Fruit fly (Drosophila melanogaster) whole organism, embryonic: ENCODE measurements around the gene Hat1.
A peak's percentile ranks its signal among the peaks of the same experiment; 100 is the strongest.

Source experiments
- Abd-B ChIP-seq: fragments of 200-800 bp; sonication (Bioruptor generic); optimal IDR thresholded peaks from 2 replicates; lab custom pipeline; 2018; ENCODE audit warnings: missing biosample characterization, mild to moderate bottlenecking, missing genetic modification characterization, moderate library complexity
- Bteb2 ChIP-seq: fragments of 200-800 bp; sonication (Bioruptor generic); optimal IDR thresholded peaks from 2 replicates; lab custom pipeline; 2016; ENCODE audit warnings: missing biosample characterization, missing genetic modification characterization
- CG10321 ChIP-seq: fragments of 200-800 bp; sonication (Bioruptor generic); IDR thresholded peaks from 2 replicates; pipeline ENCODE4 v1.3.6; 2022; ENCODE audit warnings: missing biosample characterization, missing genetic modification characterization
- CG12744 ChIP-seq: fragments of 200-800 bp; sonication (Bioruptor generic); optimal IDR thresholded peaks from 2 replicates; lab custom pipeline; 2016; ENCODE audit warnings: missing biosample characterization, missing genetic modification characterization
- CG13296 ChIP-seq: fragments of 200-800 bp; sonication (Bioruptor generic); optimal IDR thresholded peaks from 3 replicates; lab custom pipeline; 2018; ENCODE audit warnings: missing biosample characterization, mild to moderate bottlenecking, missing genetic modification characterization
- CG1603 ChIP-seq: fragments of 200-800 bp; sonication (Bioruptor generic); optimal IDR thresholded peaks from 2 replicates; lab custom pipeline; 2019; ENCODE audit warnings: missing biosample characterization, mild to moderate bottlenecking, missing genetic modification characterization, moderate library complexity
- CG17186 ChIP-seq: fragments of 200-800 bp; sonication (Bioruptor generic); optimal IDR thresholded peaks from 3 replicates; lab custom pipeline; 2017; ENCODE audit warnings: missing biosample characterization, missing genetic modification reagents, missing genetic modification characterization
- CG17385 ChIP-seq: fragments of 200-800 bp; sonication (Bioruptor generic); optimal IDR thresholded peaks from 3 replicates; lab custom pipeline; 2018; ENCODE audit warnings: missing biosample characterization, mild to moderate bottlenecking, missing genetic modification characterization
- CG17829 ChIP-seq: fragments of 200-800 bp; optimal IDR thresholded peaks from 2 replicates; lab custom pipeline; 2019; ENCODE audit warnings: missing biosample characterization, mild to moderate bottlenecking, missing genetic modification characterization, moderate library complexity
- CG2120 ChIP-seq: fragments of 200-800 bp; sonication (Bioruptor generic); optimal IDR thresholded peaks from 3 replicates; lab custom pipeline; 2016; ENCODE audit warnings: missing biosample characterization, missing genetic modification characterization
- CG2129 ChIP-seq: fragments of 200-800 bp; sonication (Bioruptor generic); IDR thresholded peaks from 2 replicates; pipeline ENCODE4 v1.3.6; 2022; ENCODE audit warnings: missing biosample characterization, missing genetic modification characterization; ENCODE audit not compliant: partially characterized antibody
- CG2889 ChIP-seq: fragments of 200-800 bp; sonication (Bioruptor generic); IDR thresholded peaks from 3 replicates; pipeline ENCODE4 v1.3.6; 2022; ENCODE audit warnings: missing biosample characterization, missing genetic modification characterization
- CG30431 ChIP-seq: fragments of 200-800 bp; sonication (Bioruptor generic); optimal IDR thresholded peaks from 2 replicates; lab custom pipeline; 2017; ENCODE audit warnings: missing biosample characterization, missing genetic modification characterization
- CG4617 ChIP-seq: fragments of 200-800 bp; sonication (Bioruptor generic); optimal IDR thresholded peaks from 3 replicates; lab custom pipeline; 2016; ENCODE audit warnings: missing biosample characterization, missing genetic modification characterization, borderline replicate concordance
- CG4820 ChIP-seq: fragments of 200-800 bp; sonication (Bioruptor generic); optimal IDR thresholded peaks from 3 replicates; lab custom pipeline; 2016; ENCODE audit warnings: missing biosample characterization, missing genetic modification characterization
- CG4854 ChIP-seq: fragments of 200-800 bp; sonication (Bioruptor generic); optimal IDR thresholded peaks from 2 replicates; lab custom pipeline; 2016; ENCODE audit warnings: missing biosample characterization, missing genetic modification characterization, inconsistent platforms
- CG5180 ChIP-seq: fragments of 200-800 bp; sonication (Bioruptor generic); optimal IDR thresholded peaks from 3 replicates; lab custom pipeline; 2017; ENCODE audit warnings: missing biosample characterization, missing genetic modification characterization, mild to moderate bottlenecking, moderate library complexity, missing genetic modification reagents
- CG7372 ChIP-seq: fragments of 200-800 bp; sonication (Bioruptor generic); IDR thresholded peaks from 2 replicates; pipeline ENCODE4 v1.3.6; 2022; ENCODE audit warnings: missing biosample characterization, missing genetic modification characterization
- CG8924 ChIP-seq: fragments of 200-800 bp; optimal IDR thresholded peaks from 3 replicates; lab custom pipeline; 2019; ENCODE audit warnings: missing biosample characterization, mild to moderate bottlenecking, missing genetic modification characterization, moderate library complexity
- CG9437 ChIP-seq: fragments of 200-800 bp; sonication (Bioruptor generic); optimal IDR thresholded peaks from 2 replicates; lab custom pipeline; 2018; ENCODE audit warnings: missing biosample characterization, mild to moderate bottlenecking, missing genetic modification characterization
- CG9797 ChIP-seq: fragments of 200-800 bp; sonication (Bioruptor generic); optimal IDR thresholded peaks from 3 replicates; lab custom pipeline; 2018; ENCODE audit warnings: missing biosample characterization, mild to moderate bottlenecking, missing genetic modification characterization
- D ChIP-seq, 2 experiments: fragments of 200-800 bp in 1 of 2; fragments of >200 bp in 1 of 2; sonication (Bioruptor generic) in 1 of 2; optimal IDR thresholded peaks; 2 replicates in 1 of 2; 3 replicates in 1 of 2; lab custom pipeline; 2017; ENCODE audit warnings: mild to moderate bottlenecking in 1 of 2, missing biosample characterization in 1 of 2, missing genetic modification characterization in 1 of 2, missing genetic modification reagents in 1 of 2
- Doc2 ChIP-seq: fragments of 200-800 bp; sonication (Bioruptor generic); IDR thresholded peaks from 2 replicates; pipeline ENCODE4 v1.3.6; 2022; ENCODE audit warnings: missing biosample characterization, missing genetic modification characterization
- HHEX ChIP-seq: fragments of 200-800 bp; sonication (Bioruptor generic); optimal IDR thresholded peaks from 3 replicates; lab custom pipeline; 2017; ENCODE audit warnings: missing biosample characterization, mild to moderate bottlenecking, missing genetic modification characterization, missing genetic modification reagents
- HLH3B ChIP-seq: fragments of 200-800 bp; sonication (Bioruptor generic); IDR thresholded peaks from 2 replicates; pipeline ENCODE4 v1.3.6; 2022; ENCODE audit warnings: missing biosample characterization, missing genetic modification characterization
- Mrtf ChIP-seq: fragments of 200-800 bp; sonication (Bioruptor generic); IDR thresholded peaks from 3 replicates; pipeline ENCODE4 v1.3.6; 2022; ENCODE audit warnings: missing biosample characterization, missing genetic modification characterization
- Oli ChIP-seq: fragments of 200-800 bp; sonication (Bioruptor generic); optimal IDR thresholded peaks from 2 replicates; lab custom pipeline; 2018; ENCODE audit warnings: missing biosample characterization, mild to moderate bottlenecking, missing genetic modification characterization, moderate library complexity
- amos ChIP-seq: fragments of 200-800 bp; sonication (Bioruptor generic); IDR thresholded peaks from 2 replicates; pipeline ENCODE4 v1.3.6; 2022; ENCODE audit warnings: missing biosample characterization, missing genetic modification characterization; ENCODE audit not compliant: partially characterized antibody
- ara ChIP-seq: fragments of 200-800 bp; sonication (Bioruptor generic); IDR thresholded peaks from 2 replicates; pipeline ENCODE4 v1.3.6; 2022; ENCODE audit warnings: missing biosample characterization, missing genetic modification characterization
- ase ChIP-seq: fragments of 200-800 bp; sonication (Bioruptor generic); IDR thresholded peaks from 3 replicates; pipeline ENCODE4 v1.3.6; 2022; ENCODE audit warnings: missing biosample characterization, missing genetic modification characterization
- az2 ChIP-seq: fragments of 200-800 bp; sonication (Bioruptor generic); optimal IDR thresholded peaks from 3 replicates; lab custom pipeline; 2016; ENCODE audit warnings: missing biosample characterization, missing genetic modification characterization
- dati ChIP-seq: fragments of 200-800 bp; sonication (Bioruptor generic); IDR thresholded peaks from 2 replicates; pipeline ENCODE4 v1.3.6; 2022; ENCODE audit warnings: missing biosample characterization, missing genetic modification characterization
- dm ChIP-seq: fragments of 200-800 bp; sonication (Bioruptor generic); optimal IDR thresholded peaks from 3 replicates; lab custom pipeline; 2016; ENCODE audit warnings: missing biosample characterization, missing genetic modification characterization
- dmrt11E ChIP-seq: fragments of 200-800 bp; sonication (Bioruptor generic); optimal IDR thresholded peaks from 3 replicates; lab custom pipeline; 2018; ENCODE audit warnings: missing biosample characterization, mild to moderate bottlenecking, missing genetic modification characterization, moderate library complexity
- exex ChIP-seq: fragments of 200-800 bp; sonication (Bioruptor generic); optimal IDR thresholded peaks from 4 replicates; lab custom pipeline; 2018; ENCODE audit warnings: missing biosample characterization, mild to moderate bottlenecking, missing genetic modification characterization, moderate library complexity
- eyg ChIP-seq: fragments of 200-800 bp; sonication (Bioruptor generic); optimal IDR thresholded peaks from 3 replicates; lab custom pipeline; 2016; ENCODE audit warnings: missing biosample characterization, missing genetic modification characterization
- ftz-f1 ChIP-seq: fragments of 200-800 bp; sonication (Bioruptor generic); optimal IDR thresholded peaks from 2 replicates; lab custom pipeline; 2016; ENCODE audit warnings: missing biosample characterization, missing genetic modification characterization
- gem ChIP-seq: fragments of 200-800 bp; sonication (Bioruptor generic); optimal IDR thresholded peaks from 2 replicates; lab custom pipeline; 2019; ENCODE audit warnings: missing biosample characterization, mild to moderate bottlenecking, missing genetic modification characterization, moderate library complexity
- h ChIP-seq: fragments of >200 bp; optimal IDR thresholded peaks from 2 replicates; lab custom pipeline; 2017
- jigr1 ChIP-seq: fragments of 200-800 bp; sonication (Bioruptor generic); IDR thresholded peaks from 3 replicates; pipeline ENCODE4 v1.3.6; 2022; ENCODE audit warnings: missing biosample characterization, missing genetic modification characterization
- nom ChIP-seq: fragments of 200-800 bp; sonication (Bioruptor generic); optimal IDR thresholded peaks from 2 replicates; lab custom pipeline; 2017; ENCODE audit warnings: missing biosample characterization, missing genetic modification characterization, mild to moderate bottlenecking, moderate library complexity, missing genetic modification reagents
- p53 ChIP-seq: fragments of 200-800 bp; sonication (Bioruptor generic); optimal IDR thresholded peaks from 2 replicates; lab custom pipeline; 2016; ENCODE audit warnings: missing biosample characterization, missing genetic modification characterization
- pan ChIP-seq, 4 experiments: fragments of >200 bp in 3 of 4; fragments of 200-800 bp in 1 of 4; sonication (Bioruptor generic) in 1 of 4; optimal IDR thresholded peaks in 3 of 4; IDR thresholded peaks in 1 of 4; 2 replicates each; pipeline versions ENCODE4 v1.3.6 to Lab custom; 2017 to 2022; ENCODE audit warnings: missing biosample characterization in 2 of 4, missing genetic modification characterization in 2 of 4, mixed read lengths in 1 of 4
- peb ChIP-seq: fragments of 200-800 bp; sonication (Bioruptor generic); IDR thresholded peaks from 2 replicates; pipeline ENCODE4 v1.3.6; 2022; ENCODE audit warnings: missing biosample characterization, missing genetic modification characterization
- pnt ChIP-seq: fragments of 200-800 bp; sonication (Bioruptor generic); optimal IDR thresholded peaks from 3 replicates; lab custom pipeline; 2016; ENCODE audit warnings: missing biosample characterization, missing genetic modification characterization
- salm ChIP-seq: fragments of 200-800 bp; sonication (Bioruptor generic); optimal IDR thresholded peaks from 2 replicates; lab custom pipeline; 2018; ENCODE audit warnings: missing biosample characterization, mild to moderate bottlenecking, missing genetic modification characterization
- tap ChIP-seq: fragments of 200-800 bp; optimal IDR thresholded peaks from 3 replicates; lab custom pipeline; 2019; ENCODE audit warnings: missing biosample characterization, mild to moderate bottlenecking, missing genetic modification characterization, moderate library complexity
- tll ChIP-seq, 2 experiments: fragments of 200-800 bp in 1 of 2; fragments of >200 bp in 1 of 2; sonication (Bioruptor generic) in 1 of 2; optimal IDR thresholded peaks; 2 replicates each; lab custom pipeline; 2017 to 2019; ENCODE audit warnings: missing biosample characterization in 2 of 2, missing genetic modification characterization in 2 of 2, mild to moderate bottlenecking in 1 of 2, moderate library complexity in 1 of 2
- z ChIP-seq: fragments of 200-800 bp; sonication (Bioruptor generic); IDR thresholded peaks from 3 replicates; pipeline ENCODE4 v1.3.6; 2022; ENCODE audit warnings: missing biosample characterization, missing genetic modification characterization

Gene Hat1

dm6 chr3R:5791497-5791896, 2.3 kb upstream of the Hat1 start, which contains the start of gene Hpf1 (continued):
- TF ChIP-seq h (lab: Kevin White, UChicago) (no peak), z (GFP tag; lab: Robert Waterston, UW) (peak; percentile 53; the same call in 1 of the 3 replicates), Bteb2 (GFP tag; lab: Kevin White, UChicago) (peak; percentile 99), ftz-f1 (peak; percentile 72), pnt (GFP tag; lab: Kevin White, UChicago) (peak; percentile 98), dati (peak; percentile 93), pan (optimal IDR thresholded peaks at IDR 0.05; lab: Kevin White, UChicago) (no peak), pan (GFP tag; optimal IDR thresholded peaks at IDR 0.05 in 1 of 2, IDR thresholded peaks at IDR 0.05 in 1 of 2) (peak in 1 of 2 experiments; percentile 98), dm (GFP tag; lab: Kevin White, UChicago) (peak; percentile 97), CG4854 (GFP tag; lab: Kevin White, UChicago) (peak; percentile 96), ara (GFP tag; lab: Robert Waterston, UW) (peak; percentile 96), Mrtf (GFP tag; lab: Robert Waterston, UW) (peak; percentile 97), amos (GFP tag; lab: Robert Waterston, UW) (no peak), CG17829 (peak; percentile 97), Doc2 (peak; percentile 95), CG4820 (peak; percentile 97), CG1603 (tag; lab: Kevin White, UChicago) (peak; percentile 97), CG17186 (GFP tag; lab: Kevin White, UChicago) (peak; percentile 90), CG30431 (GFP tag; lab: Kevin White, UChicago) (peak; percentile 98), az2 (GFP tag; lab: Kevin White, UChicago) (peak; percentile 99), D (optimal IDR thresholded peaks at IDR 0.05; lab: Kevin White, UChicago) (no peak), D (GFP tag; optimal IDR thresholded peaks at IDR 0.05; lab: Kevin White, UChicago) (peak; percentile 96), salm (tag; lab: Kevin White, UChicago) (peak; percentile 97), Abd-B (peak; percentile 98), ase (peak; percentile 97), CG2889 (GFP tag; lab: Robert Waterston, UW) (peak; percentile 96), CG4617 (peak; percentile 98), CG2129 (GFP tag; lab: Robert Waterston, UW) (no peak), exex (peak; percentile 92), CG10321 (GFP tag; lab: Robert Waterston, UW) (peak; percentile 80; the same call in 1 of the 2 replicates), CG5180 (GFP tag; lab: Kevin White, UChicago) (peak; percentile 88), CG12744 (peak; percentile 98), p53 (GFP tag; lab: Kevin White, UChicago) (peak; percentile 96), CG13296 (GFP tag; lab: Kevin White, UChicago) (peak; percentile 99), peb (GFP tag; lab: Robert Waterston, UW) (peak; percentile 96), CG9797 (GFP tag; lab: Kevin White, UChicago) (peak; percentile 29), HHEX (GFP tag; lab: Kevin White, UChicago) (peak; percentile 98), CG8924 (tag; lab: Kevin White, UChicago) (peak; percentile 98), eyg (peak; percentile 98), CG2120 (GFP tag; lab: Kevin White, UChicago) (peak; percentile 99), CG7372 (GFP tag; lab: Robert Waterston, UW) (peak; percentile 98), Oli (tag; lab: Kevin White, UChicago) (peak; percentile 99), tll (GFP tag; optimal IDR thresholded peaks at IDR 0.05; lab: Kevin White, UChicago) (peak; percentile 24 to 91), jigr1 (GFP tag; lab: Robert Waterston, UW) (peak; percentile 95), HLH3B (GFP tag; lab: Robert Waterston, UW) (peak; percentile 97), dmrt11E (peak; percentile 96), tap (tag; lab: Kevin White, UChicago) (peak; percentile 97), nom (GFP tag; lab: Kevin White, UChicago) (peak; percentile 96), gem (tag; lab: Kevin White, UChicago) (peak; percentile 99), CG17385 (GFP tag; lab: Kevin White, UChicago) (peak; percentile 99), CG9437 (GFP tag; lab: Kevin White, UChicago) (peak; percentile 92)
